Worm (Caenorhabditis elegans): Measurements from ENCODE around the gene M03E7.2.
A peak's percentile ranks its signal among the peaks of the same experiment; 100 is the strongest.

M03E7.2 gene

DNA sequence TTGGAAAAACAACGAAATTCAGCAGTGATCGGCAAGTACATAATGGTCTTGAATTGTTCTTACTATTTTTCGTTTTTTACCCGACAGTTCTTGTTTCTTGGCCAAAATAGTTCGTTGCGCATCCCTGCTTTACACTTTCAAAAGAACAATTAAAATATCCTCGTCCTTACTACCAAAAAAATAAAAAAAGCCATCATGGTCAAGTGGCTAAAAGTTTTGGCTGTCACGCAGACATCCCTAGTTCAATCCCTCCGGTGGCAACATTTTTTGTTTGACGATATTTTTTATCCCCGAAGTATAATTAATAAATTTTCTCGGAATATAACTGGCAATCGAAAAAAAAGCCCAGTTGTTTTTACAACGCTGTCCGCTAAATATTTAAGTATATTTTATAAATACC is 25.5 kb upstream of the M03E7.2 start (continued):
- peak; percentile 59; the same call in 1 of the 2 replicates for TF ChIP-seq B0019.2 (GFP tag; conservative IDR thresholded peaks at IDR 0.05)
- TF ChIP-seq Y53F4B.3 (GFP tag; IDR thresholded peaks at IDR 0.05), result peak; percentile 68; the same call in 1 of the 2 replicates
- TF ChIP-seq ztf-25 (GFP tag; IDR thresholded peaks at IDR 0.05), result peak; percentile 94
- TF ChIP-seq T26A5.8 (tag; optimal IDR thresholded peaks at IDR 0.05), result peak; percentile 42
- TF ChIP-seq lin-54 (GFP tag; optimal IDR thresholded peaks at IDR 0.05), result peak; percentile 56
- no peak for TF ChIP-seq ztf-3 (GFP tag; optimal IDR thresholded peaks at IDR 0.05)
- TF ChIP-seq dox-1 (GFP tag; IDR thresholded peaks at IDR 0.05), result 0 out of 2 replicates have a peak, but pooled peaks have one; percentile 30
- TF ChIP-seq die-1 (tag; optimal IDR thresholded peaks at IDR 0.05), result peak; percentile 70
- TF ChIP-seq aptf-3 (GFP tag; IDR thresholded peaks at IDR 0.05), result no peak
- TF ChIP-seq hlh-12 (tag; optimal IDR thresholded peaks at IDR 0.05), result no peak
- TF ChIP-seq nhr-80 (tag; optimal IDR thresholded peaks at IDR 0.05), result no peak
- peak; percentile 44 for TF ChIP-seq F49E8.2 (tag; optimal IDR thresholded peaks at IDR 0.05; ENCODE audit: insufficient read depth)
- no peak for TF ChIP-seq K11D2.4 (GFP tag; IDR thresholded peaks at IDR 0.05)
- TF ChIP-seq K12H6.12 (tag; optimal IDR thresholded peaks at IDR 0.05), result no peak
- TF ChIP-seq let-526 (GFP tag; IDR thresholded peaks at IDR 0.05), result no peak
- TF ChIP-seq rpc-1 (optimal IDR thresholded peaks at IDR 0.05), result peak; percentile 73
- TF ChIP-seq rpc-1 (tag; optimal IDR thresholded peaks at IDR 0.05), result peak; percentile 93
- no peak for TF ChIP-seq zim-3 (tag; optimal IDR thresholded peaks at IDR 0.05)
- TF ChIP-seq gei-17 (GFP tag; optimal IDR thresholded peaks at IDR 0.05), result no peak
- no peak for TF ChIP-seq akir-1 (GFP tag; optimal IDR thresholded peaks at IDR 0.05)
- peak; percentile 77 for TF ChIP-seq snpc-3.4 (tag; optimal IDR thresholded peaks at IDR 0.05)
- peak; percentile 29 for TF ChIP-seq repo-1 (tag; optimal IDR thresholded peaks at IDR 0.05)
- peak; percentile 85 for TF ChIP-seq Y95B8A.8 (GFP tag; IDR thresholded peaks at IDR 0.05)
- no peak for TF ChIP-seq bed-1 (GFP tag; IDR thresholded peaks at IDR 0.05)
- no peak for TF ChIP-seq cebp-1 (GFP tag; IDR thresholded peaks at IDR 0.05)
- TF ChIP-seq cebp-1 (tag; optimal IDR thresholded peaks at IDR 0.05), result no peak
- TF ChIP-seq nfya-1 (tag; optimal IDR thresholded peaks at IDR 0.05; ENCODE audit: borderline replicate concordance, insufficient read depth), result no peak
- TF ChIP-seq F33H1.4 (GFP tag; IDR thresholded peaks at IDR 0.05), result peak; percentile 9; the same call in 1 of the 2 replicates
- TF ChIP-seq sptf-2 (GFP tag; optimal IDR thresholded peaks at IDR 0.05), result no peak
- TF ChIP-seq egrh-3 (GFP tag; IDR thresholded peaks at IDR 0.05), result no peak
- TF ChIP-seq nhr-27 (tag; optimal IDR thresholded peaks at IDR 0.05), result no peak
- TF ChIP-seq F22D6.2 (tag; optimal IDR thresholded peaks at IDR 0.05), result no peak
- TF ChIP-seq ceh-40 (GFP tag; IDR thresholded peaks at IDR 0.05), result 0 out of 2 replicates have a peak, but pooled peaks have one; percentile 75
- 0 out of 2 replicates have a peak, but pooled peaks have one; percentile 9 for TF ChIP-seq Y67H2A.10 (GFP tag; conservative IDR thresholded peaks at IDR 0.05)
- peak; percentile 53 for TF ChIP-seq F57A8.1 (GFP tag; optimal IDR thresholded peaks at IDR 0.05)
- no peak for TF ChIP-seq lir-1 (GFP tag; conservative IDR thresholded peaks at IDR 0.05)
- TF ChIP-seq unc-130 (GFP tag; optimal IDR thresholded peaks at IDR 0.05), result peak; percentile 13
- no peak for TF ChIP-seq ets-4 (GFP tag; optimal IDR thresholded peaks at IDR 0.05)
- no peak; the same call in 1 of the 2 replicates for TF ChIP-seq Y53G8AR.9 (GFP tag; conservative IDR thresholded peaks at IDR 0.05)
- TF ChIP-seq attf-3 (GFP tag; conservative IDR thresholded peaks at IDR 0.05), result no peak; the same call in 1 of the 2 replicates
- TF ChIP-seq mcd-1 (GFP tag; IDR thresholded peaks at IDR 0.05), result no peak
- TF ChIP-seq ZK185.1 (tag; optimal IDR thresholded peaks at IDR 0.05; ENCODE audit: poor library complexity, severe bottlenecking), result no peak
- peak; percentile 79 for TF ChIP-seq D2030.7 (GFP tag; IDR thresholded peaks at IDR 0.05)
- no peak for TF ChIP-seq efl-1 (GFP tag; optimal IDR thresholded peaks at IDR 0.05)
- TF ChIP-seq Y56A3A.18 (GFP tag; IDR thresholded peaks at IDR 0.05), result no peak
- TF ChIP-seq T07F8.4 (tag; optimal IDR thresholded peaks at IDR 0.05), result no peak
- peak; percentile 50; the same call in 1 of the 2 replicates for TF ChIP-seq ceh-100 (GFP tag; IDR thresholded peaks at IDR 0.05)
- TF ChIP-seq bed-2 (GFP tag; IDR thresholded peaks at IDR 0.05), result no peak
- peak; percentile 88 for TF ChIP-seq athp-1 (tag; optimal IDR thresholded peaks at IDR 0.05)

All from whole organism, young adult.